Worm (Caenorhabditis elegans) whole organism, early embryonic: ENCODE results near the gene aqp-8.

ENCODE experiments used
- B0310.2 ChIP-seq: sonication (generic microtip); optimal IDR thresholded peaks from 2 replicates; lab custom pipeline; 2016; ENCODE audit warnings: mild to moderate bottlenecking, missing genetic modification characterization, missing compliant biosample characterization
- F13C5.2 ChIP-seq: sonication (generic microtip); optimal IDR thresholded peaks from 2 replicates; lab custom pipeline; 2017; ENCODE audit warnings: mild to moderate bottlenecking, missing genetic modification characterization, inconsistent platforms, missing compliant biosample characterization
- aly-1 ChIP-seq: sonication (generic microtip); optimal IDR thresholded peaks from 2 replicates; lab custom pipeline; 2016; ENCODE audit warnings: missing genetic modification characterization, missing compliant biosample characterization
- ama-1 ChIP-seq: fragments of 150-350 bp; optimal IDR thresholded peaks from 2 replicates; lab custom pipeline; 2014
- ceh-13 ChIP-seq: fragments of 200-800 bp; sonication (Bioruptor generic); optimal IDR thresholded peaks from 2 replicates; lab custom pipeline; 2018; ENCODE audit warnings: mild to moderate bottlenecking, missing genetic modification characterization, missing compliant biosample characterization
- ets-7 ChIP-seq: sonication (generic microtip); optimal IDR thresholded peaks from 2 replicates; lab custom pipeline; 2016; ENCODE audit warnings: missing genotype, missing genetic modification characterization, missing compliant biosample characterization
- flt-1 ChIP-seq: fragments of 200-800 bp; sonication (Bioruptor generic); IDR thresholded peaks from 2 replicates; pipeline ENCODE4 v1.3.6; 2022; ENCODE audit warnings: missing genetic modification characterization, missing compliant biosample characterization
- hmg-4 ChIP-seq: fragments of 200-800 bp; sonication (Bioruptor generic); optimal IDR thresholded peaks from 2 replicates; lab custom pipeline; 2018; ENCODE audit warnings: mild to moderate bottlenecking, missing genetic modification characterization, missing compliant biosample characterization
- hnd-1 ChIP-seq: sonication (generic microtip); optimal IDR thresholded peaks from 2 replicates; lab custom pipeline; 2016; ENCODE audit warnings: missing genetic modification characterization, missing compliant biosample characterization
- scrt-1 ChIP-seq: fragments of 200-800 bp; sonication (Bioruptor generic); IDR thresholded peaks from 2 replicates; pipeline ENCODE4 v1.3.6; 2022; ENCODE audit warnings: missing genetic modification characterization, missing compliant biosample characterization
- sea-1 ChIP-seq: fragments of 200-800 bp; sonication (Bioruptor generic); conservative IDR thresholded peaks from 2 replicates; pipeline ENCODE4 v1.3.6; 2022; ENCODE audit warnings: missing genetic modification characterization, missing compliant biosample characterization
- tbx-11 ChIP-seq: fragments of 200-800 bp; sonication (Bioruptor generic); IDR thresholded peaks from 2 replicates; pipeline ENCODE4 v1.3.6; 2022; ENCODE audit warnings: missing genetic modification characterization, missing compliant biosample characterization
- tbx-37 ChIP-seq: fragments of 200-800 bp; sonication (Bioruptor generic); conservative IDR thresholded peaks from 2 replicates; pipeline ENCODE4 v1.3.6; 2022; ENCODE audit warnings: missing genetic modification reagents, missing genetic modification characterization, missing compliant biosample characterization
- tra-4 ChIP-seq: sonication (generic microtip); optimal IDR thresholded peaks from 2 replicates; lab custom pipeline; 2017; ENCODE audit warnings: missing genetic modification characterization, missing compliant biosample characterization

ce11 chrX:4673165-4673756 lies 31.5 kb downstream of the aqp-8 start, which contains the start of gene tmem-135:
- no peak for TF ChIP-seq ama-1 (lab: Kevin White, UChicago)
- no peak for TF ChIP-seq tbx-11 (GFP tag; lab: Robert Waterston, UW)
- TF ChIP-seq flt-1 (GFP tag; lab: Robert Waterston, UW): no peak
- TF ChIP-seq ceh-13 (GFP tag; lab: Kevin White, UChicago): no peak
- TF ChIP-seq B0310.2: no peak
- no peak for TF ChIP-seq F13C5.2 (tag; lab: Kevin White, UChicago)
- no peak for TF ChIP-seq aly-1 (tag; lab: Kevin White, UChicago)
- TF ChIP-seq tbx-37: no peak
- TF ChIP-seq hnd-1 (tag; lab: Kevin White, UChicago): no peak
- no peak for TF ChIP-seq tra-4 (tag; lab: Kevin White, UChicago)
- no peak for TF ChIP-seq hmg-4 (GFP tag; lab: Kevin White, UChicago)
- TF ChIP-seq ets-7 (tag; lab: Kevin White, UChicago): no peak
- TF ChIP-seq sea-1 (GFP tag; lab: Robert Waterston, UW): no peak
- no peak for TF ChIP-seq scrt-1 (GFP tag; lab: Robert Waterston, UW)
